Fruit fly (Drosophila melanogaster) whole organism, adult: Measurements from ENCODE around the gene XNP.

Experiments
- ovo ChIP-seq: fragments of 200-800 bp; sonication (Bioruptor generic); optimal IDR thresholded peaks from 2 replicates; lab custom pipeline; 2016; ENCODE audit warnings: missing biosample characterization, missing genetic modification characterization
- pad ChIP-seq: fragments of 200-800 bp; sonication (Bioruptor generic); optimal IDR thresholded peaks from 3 replicates; lab custom pipeline; 2017; ENCODE audit warnings: missing biosample characterization, missing genetic modification characterization, mild to moderate bottlenecking, moderate library complexity, missing genetic modification reagents

DNA sequence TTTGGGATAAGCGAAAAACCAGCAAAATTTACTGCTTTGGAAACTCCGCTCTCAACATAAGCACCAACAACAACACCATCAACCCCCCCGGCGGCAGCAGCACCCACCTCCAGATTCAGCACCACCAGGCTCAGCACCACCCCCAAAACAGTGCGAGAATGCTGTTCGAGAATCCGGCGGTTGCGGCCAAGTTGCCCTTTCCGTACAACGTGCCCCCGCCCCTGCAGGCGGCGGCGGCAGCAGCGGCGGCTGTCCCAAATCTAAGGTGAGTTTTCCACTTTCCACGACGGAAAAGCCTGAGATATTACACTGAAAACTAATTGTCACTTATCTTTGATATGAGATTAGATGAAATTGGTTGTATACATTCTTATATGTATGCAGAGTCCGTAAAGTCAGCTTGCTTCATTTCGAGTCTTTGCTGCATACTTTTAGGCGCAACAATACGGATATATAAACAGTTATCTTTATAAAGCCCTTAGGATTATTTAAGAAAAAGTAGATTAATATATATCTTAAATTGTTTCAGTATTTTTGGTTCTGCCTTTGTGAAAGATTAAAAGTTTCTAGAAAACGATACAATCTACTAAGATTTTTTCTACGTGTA, 36.9 kb upstream of the XNP start:
- TF ChIP-seq ovo (GFP tag; lab: Kevin White, UChicago) (no peak), pad (no peak)
